Comparison of ENCODE assay signal across 2 fruit fly cellular contexts in the genomic region with DNA sequence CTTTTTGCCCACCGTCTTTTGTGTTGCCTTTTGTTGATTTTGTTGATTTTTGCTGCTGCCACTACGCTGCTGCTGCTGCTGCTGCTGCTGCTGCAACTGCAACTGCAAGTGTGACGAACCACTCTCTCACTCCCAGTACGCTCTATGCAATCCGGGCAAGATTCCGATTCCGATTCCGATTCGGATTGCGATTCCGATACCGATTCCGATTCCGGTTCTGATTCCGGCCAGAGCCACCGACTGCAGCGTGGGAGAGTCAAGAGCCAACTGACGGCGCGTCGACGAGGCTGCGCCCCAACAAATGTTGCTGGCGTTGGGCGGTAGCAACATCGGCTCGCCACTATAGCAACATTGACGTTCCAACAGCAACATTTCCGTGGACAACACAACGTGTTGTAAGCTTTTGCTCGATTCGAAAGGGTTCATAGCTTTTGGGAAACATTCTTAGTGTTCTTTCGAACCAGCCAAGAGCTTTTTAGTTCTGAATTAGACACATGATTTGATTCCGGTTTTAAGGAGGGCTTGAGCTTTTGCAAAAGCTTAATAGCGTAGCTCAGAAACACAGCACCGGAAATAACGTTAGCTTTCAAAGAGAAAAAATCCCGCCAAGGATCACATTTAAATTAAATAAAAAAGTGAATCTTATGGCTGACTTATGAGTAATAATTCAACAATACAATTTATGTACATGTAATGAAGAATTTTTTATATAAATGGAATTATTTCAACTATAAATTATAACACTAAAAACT.
TF ChIP-seq lines count a peak whose summit lies in the region.

A gene (minus strand): TSS at position 269 of the 752 bp plus-strand sequence.

TF ChIP-seq in whole organism, adult, 20 proteins besides CTCF, POLR2A, EP300 and RAD21 (continued from another document):
- TF ChIP-seq CG14711 (tag; optimal IDR thresholded peaks at IDR 0.05; lab: Kevin White, UChicago) (no peak), CG1620 (GFP tag; optimal IDR thresholded peaks at IDR 0.05; lab: Kevin White, UChicago) (no peak), CG7045 (GFP tag; optimal IDR thresholded peaks at IDR 0.05; lab: Kevin White, UChicago) (no peak)

TF ChIP-seq in whole organism, embryonic, 481 proteins besides CTCF, POLR2A, EP300 and RAD21 (continued from another document):
- TF ChIP-seq knrl (GFP tag; IDR thresholded peaks at IDR 0.05; lab: Robert Waterston, UW; ENCODE audit: partially characterized antibody) (no peak), Adf1 (GFP tag; IDR thresholded peaks at IDR 0.05; lab: Robert Waterston, UW) (peak; percentile 12; the same call in 1 of the 2 replicates), CG5180 (GFP tag; optimal IDR thresholded peaks at IDR 0.05; lab: Kevin White, UChicago) (peak; percentile 98), klu (GFP tag; IDR thresholded peaks at IDR 0.05; lab: Robert Waterston, UW) (no peak), Ets65A (GFP tag; lab: Kevin White, UChicago) (peak; percentile 46), Dp (GFP tag; optimal IDR thresholded peaks at IDR 0.05; lab: Kevin White, UChicago) (peak; percentile 26), ATbp (GFP tag; optimal IDR thresholded peaks at IDR 0.05; lab: Kevin White, UChicago) (no peak), sens (GFP tag; lab: Kevin White, UChicago) (peak; percentile 22), lab (GFP tag; optimal IDR thresholded peaks at IDR 0.05; lab: Kevin White, UChicago) (peak; percentile 9), CG8281 (tag; optimal IDR thresholded peaks at IDR 0.05; lab: Kevin White, UChicago) (no peak), slbo (GFP tag; IDR thresholded peaks at IDR 0.05; lab: Robert Waterston, UW) (0 out of 2 replicates have a peak, but pooled peaks have one; percentile 2), Med (GFP tag; lab: Kevin White, UChicago) (peak; percentile 79), CG16815 (GFP tag; optimal IDR thresholded peaks at IDR 0.05; lab: Kevin White, UChicago) (no peak), Meics (GFP tag; optimal IDR thresholded peaks at IDR 0.05; lab: Kevin White, UChicago) (peak; percentile 18), pita (GFP tag; optimal IDR thresholded peaks at IDR 0.05; lab: Kevin White, UChicago) (peak; percentile 26), CG18599 (GFP tag; optimal IDR thresholded peaks at IDR 0.05; lab: Kevin White, UChicago) (peak; percentile 9), Fer1 (GFP tag; optimal IDR thresholded peaks at IDR 0.05; lab: Kevin White, UChicago) (peak; percentile 50), CG8290 (GFP tag; optimal IDR thresholded peaks at IDR 0.05; lab: Kevin White, UChicago) (no peak), CG8290 (tag; optimal IDR thresholded peaks at IDR 0.05; lab: Kevin White, UChicago) (peak in 1 of 2 experiments; percentile 19), CG3838 (GFP tag; optimal IDR thresholded peaks at IDR 0.05; lab: Kevin White, UChicago) (no peak), CG13287 (GFP tag; IDR thresholded peaks at IDR 0.05; lab: Robert Waterston, UW; ENCODE audit: partially characterized antibody) (peak; percentile 43; the same call in 1 of the 2 replicates), ab (GFP tag; optimal IDR thresholded peaks at IDR 0.05; lab: Kevin White, UChicago) (no peak), MESR4 (GFP tag; optimal IDR thresholded peaks at IDR 0.05; lab: Kevin White, UChicago) (no peak), CG11504 (tag; optimal IDR thresholded peaks at IDR 0.05; lab: Kevin White, UChicago) (peak; percentile 100), Deaf1 (tag; optimal IDR thresholded peaks at IDR 0.05; lab: Kevin White, UChicago) (peak; percentile 68), exex (tag; optimal IDR thresholded peaks at IDR 0.05; lab: Kevin White, UChicago) (no peak), Drgx (GFP tag; IDR thresholded peaks at IDR 0.05; lab: Robert Waterston, UW) (0 out of 2 replicates have a peak, but pooled peaks have one; percentile 33), CG14667 (GFP tag; IDR thresholded peaks at IDR 0.05; lab: Robert Waterston, UW) (no peak), CG12219 (GFP tag; optimal IDR thresholded peaks at IDR 0.05; lab: Kevin White, UChicago) (no peak), CG13424 (tag; optimal IDR thresholded peaks at IDR 0.05; lab: Kevin White, UChicago) (no peak), pzg (GFP tag; optimal IDR thresholded peaks at IDR 0.05; lab: Kevin White, UChicago) (peak; percentile 5), Jarid2 (GFP tag; optimal IDR thresholded peaks at IDR 0.05; lab: Kevin White, UChicago) (peak; percentile 79)
